Worm (Caenorhabditis elegans) whole organism, midembryonic: ENCODE data around the gene D1086.8.

Experiments used
- T22C8.4 ChIP-seq: fragments of 200-800 bp; sonication (Bioruptor generic); IDR thresholded peaks from 2 replicates; pipeline ENCODE4 v1.3.6; 2022; ENCODE audit warnings: missing genetic modification characterization, missing compliant biosample characterization
- klf-2 ChIP-seq: fragments of 200-800 bp; sonication (Bioruptor generic); conservative IDR thresholded peaks from 2 replicates; pipeline ENCODE4 v1.3.6; 2022; ENCODE audit warnings: missing genetic modification reagents, missing genetic modification characterization, missing compliant biosample characterization
- ref-1 ChIP-seq: fragments of 200-800 bp; sonication (Bioruptor generic); conservative IDR thresholded peaks from 2 replicates; pipeline ENCODE4 v1.3.6; 2022; ENCODE audit warnings: missing genetic modification reagents, missing genetic modification characterization, missing compliant biosample characterization
- tab-1 ChIP-seq: fragments of 200-800 bp; sonication (Bioruptor generic); IDR thresholded peaks from 2 replicates; pipeline ENCODE4 v1.3.6; 2022; ENCODE audit warnings: missing genetic modification characterization, missing compliant biosample characterization
- ztf-29 ChIP-seq: fragments of 200-800 bp; sonication (Bioruptor generic); IDR thresholded peaks from 2 replicates; pipeline ENCODE4 v1.3.6; 2022; ENCODE audit warnings: missing genetic modification reagents, missing genetic modification characterization, missing compliant biosample characterization

ce11 chrV:14094953-14095352 is 1.0 kb downstream of the D1086.8 start:
- TF ChIP-seq T22C8.4 (GFP tag; lab: Robert Waterston, UW) (no peak), klf-2 (GFP tag; lab: Robert Waterston, UW) (no peak), ref-1 (no peak), ztf-29 (no peak), tab-1 (no peak)
